Worm (Caenorhabditis elegans): Measurements from ENCODE around the gene plx-1.

Gene plx-1

DNA sequence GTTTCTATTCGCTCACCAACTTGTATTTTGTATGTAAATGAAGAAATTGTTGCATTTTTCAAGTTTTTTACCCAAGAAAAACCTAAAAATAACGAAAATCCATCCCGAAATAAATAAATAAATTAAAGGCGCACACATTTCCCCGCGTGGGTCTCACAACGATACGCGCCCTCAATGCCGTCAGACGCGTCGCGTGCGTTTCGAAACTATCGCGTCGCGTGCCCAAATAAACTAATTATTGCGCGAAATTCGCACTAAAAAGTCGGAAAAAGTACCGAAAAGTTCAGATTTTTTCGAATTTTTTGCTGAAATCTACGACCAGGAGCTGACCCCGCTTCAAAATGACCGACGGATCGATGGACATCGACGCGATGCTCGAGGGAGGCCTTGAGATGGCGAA is 53.1 kb downstream of the plx-1 start, which contains the start of gene rbm-39 (continued):
- TF ChIP-seq daf-12 (tag; optimal IDR thresholded peaks at IDR 0.05) (no peak), elt-3 (tag; optimal IDR thresholded peaks at IDR 0.05) (no peak), lin-39 (tag; optimal IDR thresholded peaks at IDR 0.05) (peak; percentile 95), nhr-237 (tag; optimal IDR thresholded peaks at IDR 0.05) (no peak)

DNA sequence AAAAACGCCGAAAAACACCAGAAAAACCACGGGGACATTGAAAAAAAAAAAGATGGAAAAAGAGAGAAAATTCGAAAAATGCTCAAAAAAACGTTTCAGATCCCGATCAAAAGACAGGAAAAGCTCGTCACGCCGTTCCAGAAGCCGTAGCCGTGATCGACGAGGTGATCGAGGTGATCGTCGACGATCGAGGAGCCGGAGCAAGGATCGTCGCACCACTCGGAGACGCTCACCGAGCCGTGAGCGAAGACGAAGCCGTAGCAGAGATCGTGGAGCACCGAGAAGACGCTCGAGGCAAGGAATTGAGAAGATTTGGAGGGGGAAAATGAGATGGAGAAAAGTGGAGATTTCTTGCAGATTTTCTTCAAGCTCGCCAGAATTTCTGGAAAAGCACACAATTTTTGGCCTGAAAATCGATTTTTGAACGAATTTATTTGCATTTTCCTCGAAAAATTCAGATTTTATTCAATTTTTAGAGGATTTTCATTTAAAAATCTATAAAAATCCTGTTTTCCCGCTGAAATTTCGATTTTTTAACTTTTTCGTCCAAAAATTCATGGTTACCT is 54.0 kb downstream of the plx-1 start:
- TF ChIP-seq elt-2 (tag; optimal IDR thresholded peaks at IDR 0.05) (no peak), nhr-11 (tag; optimal IDR thresholded peaks at IDR 0.05) (no peak), egl-27 (tag; optimal IDR thresholded peaks at IDR 0.05) (no peak), eor-1 (tag; optimal IDR thresholded peaks at IDR 0.05) (no peak), ama-1 (optimal IDR thresholded peaks at IDR 0.05) (no peak), pha-4 (tag; optimal IDR thresholded peaks at IDR 0.05) (no peak), ceh-9 (tag; optimal IDR thresholded peaks at IDR 0.05) (no peak), daf-12 (tag; optimal IDR thresholded peaks at IDR 0.05) (no peak), hmg-11 (tag; optimal IDR thresholded peaks at IDR 0.05) (no peak), zag-1 (tag; optimal IDR thresholded peaks at IDR 0.05) (no peak), jun-1 (tag; optimal IDR thresholded peaks at IDR 0.05) (no peak), elt-3 (tag; optimal IDR thresholded peaks at IDR 0.05) (no peak), fkh-10 (GFP tag; optimal IDR thresholded peaks at IDR 0.05) (no peak), nhr-43 (tag; optimal IDR thresholded peaks at IDR 0.05; ENCODE audit: poor library complexity, severe bottlenecking) (no peak), fos-1 (tag; optimal IDR thresholded peaks at IDR 0.05) (no peak), lsy-12 (tag; optimal IDR thresholded peaks at IDR 0.05) (no peak), ceh-82 (tag; optimal IDR thresholded peaks at IDR 0.05) (no peak), R02D3.7 (tag; optimal IDR thresholded peaks at IDR 0.05) (no peak)

DNA sequence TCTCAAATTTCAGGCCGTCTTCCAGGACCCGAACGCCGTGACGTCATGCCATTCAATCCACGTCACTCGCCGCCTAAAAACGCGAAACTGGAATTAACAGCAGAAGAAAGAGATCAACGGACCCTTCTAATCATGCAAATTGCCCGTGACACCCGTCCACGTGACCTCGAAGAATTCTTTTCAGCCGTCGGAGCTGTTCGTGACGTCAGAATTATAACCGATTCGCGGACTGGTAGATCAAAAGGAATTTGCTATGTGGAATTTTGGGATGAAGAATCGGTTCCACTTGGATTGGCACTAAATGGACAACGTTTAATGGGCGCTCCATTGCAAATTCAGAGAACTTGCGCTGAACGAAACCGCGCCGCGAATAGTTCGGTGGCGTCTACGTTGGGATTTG is 56.1 kb downstream of the plx-1 start:
- TF ChIP-seq pha-4 (tag; optimal IDR thresholded peaks at IDR 0.05) (no peak), nhr-237 (tag; optimal IDR thresholded peaks at IDR 0.05) (no peak), unc-62 (GFP tag; optimal IDR thresholded peaks at IDR 0.05) (no peak)

DNA sequence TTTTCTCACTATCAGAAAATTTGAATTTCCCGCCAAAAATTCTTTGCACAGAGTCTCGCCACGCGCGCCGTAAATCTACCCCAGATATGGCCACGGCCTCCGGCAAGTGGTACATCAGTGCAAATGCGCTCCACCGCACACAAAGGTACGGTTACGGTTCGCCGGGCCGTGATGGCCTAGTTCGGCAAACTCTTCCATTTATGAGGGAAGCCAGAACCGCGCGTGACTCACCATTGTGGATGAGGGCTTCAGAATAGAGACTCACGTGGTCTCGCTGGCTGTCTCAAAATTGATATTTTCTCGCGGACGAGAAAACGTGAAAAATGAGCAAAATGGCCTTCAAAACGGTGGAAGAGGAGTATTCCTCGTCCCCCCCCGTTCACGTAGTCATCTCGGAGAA is 60.5 kb downstream of the plx-1 start:
- TF ChIP-seq eor-1 (tag; optimal IDR thresholded peaks at IDR 0.05) (no peak), nhr-237 (tag; optimal IDR thresholded peaks at IDR 0.05) (no peak), nhr-12 (tag; optimal IDR thresholded peaks at IDR 0.05) (no peak), elt-2 (tag; optimal IDR thresholded peaks at IDR 0.05) (no peak), ama-1 (optimal IDR thresholded peaks at IDR 0.05) (no peak), hmg-11 (tag; optimal IDR thresholded peaks at IDR 0.05) (no peak), nhr-77 (tag; optimal IDR thresholded peaks at IDR 0.05) (no peak), unc-62 (GFP tag; optimal IDR thresholded peaks at IDR 0.05) (no peak), elt-3 (tag; optimal IDR thresholded peaks at IDR 0.05) (no peak), fos-1 (tag; optimal IDR thresholded peaks at IDR 0.05) (no peak), nhr-11 (tag; optimal IDR thresholded peaks at IDR 0.05) (no peak), ceh-9 (tag; optimal IDR thresholded peaks at IDR 0.05) (no peak), ceh-28 (tag; optimal IDR thresholded peaks at IDR 0.05) (no peak), ztf-11 (tag; optimal IDR thresholded peaks at IDR 0.05) (no peak)

DNA sequence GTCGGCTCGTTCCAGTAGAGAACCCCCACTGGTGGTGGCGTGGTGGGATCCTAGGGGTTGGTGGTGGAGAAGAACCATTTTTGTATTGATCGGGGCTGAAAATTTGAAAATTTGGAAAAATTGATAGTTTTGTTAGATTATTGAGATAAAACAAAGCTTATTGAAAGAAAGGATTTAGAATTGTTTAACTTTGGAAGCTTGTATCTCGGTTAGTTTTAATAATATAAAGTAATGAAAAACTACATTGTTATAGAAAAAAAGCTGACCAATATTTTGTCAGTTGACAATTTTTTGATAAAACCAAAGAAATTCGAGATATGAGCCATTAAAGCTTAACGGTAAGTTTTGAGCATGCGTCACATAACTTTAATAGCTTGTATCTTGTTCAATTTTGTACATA is 70.6 kb downstream of the plx-1 start, which contains the start of gene abhd-14:
Gene abhd-14 (minus strand): TSS at position 101 of the 400 bp plus-strand sequence.
- TF ChIP-seq nfya-1 (tag; optimal IDR thresholded peaks at IDR 0.05; ENCODE audit: insufficient read depth) (no peak), fkh-10 (GFP tag; optimal IDR thresholded peaks at IDR 0.05) (no peak), elt-2 (tag; optimal IDR thresholded peaks at IDR 0.05) (no peak), nhr-77 (tag; optimal IDR thresholded peaks at IDR 0.05) (no peak), egl-5 (tag; optimal IDR thresholded peaks at IDR 0.05) (no peak), unc-62 (GFP tag; optimal IDR thresholded peaks at IDR 0.05) (no peak)

All from whole organism, L3 larva.